Worm (Caenorhabditis elegans) whole organism, L1 larva: ENCODE measurements around the gene gldi-1.

Experiments
- F16B12.6 ChIP-seq: fragments of 150-350 bp; optimal IDR thresholded peaks from 2 replicates; lab custom pipeline; 2014; ENCODE audit warnings: missing biosample characterization, missing genetic modification characterization
- alr-1 ChIP-seq: fragments of 200-800 bp; sonication (Bioruptor generic); optimal IDR thresholded peaks from 2 replicates; lab custom pipeline; 2018; ENCODE audit warnings: borderline replicate concordance, mild to moderate bottlenecking, missing genetic modification characterization, missing compliant biosample characterization
- blmp-1 ChIP-seq: fragments of 150-350 bp; optimal IDR thresholded peaks from 2 replicates; lab custom pipeline; 2014; ENCODE audit warnings: missing biosample characterization, missing genetic modification characterization
- ceh-82 ChIP-seq, 3 experiments: fragments of 150-350 bp in 1 of 3; sonication (generic microtip) in 2 of 3; optimal IDR thresholded peaks; 2 replicates each; lab custom pipeline; 2014 to 2017; ENCODE audit warnings: missing biosample characterization in 3 of 3, missing genetic modification characterization in 3 of 3
- ces-1 ChIP-seq: fragments of 150-350 bp; optimal IDR thresholded peaks from 2 replicates; lab custom pipeline; 2014; ENCODE audit warnings: missing biosample characterization, missing genetic modification reagents, missing genetic modification characterization
- dpl-1 ChIP-seq, 3 experiments: fragments of 150-350 bp in 2 of 3; sonication (generic microtip) in 1 of 3; optimal IDR thresholded peaks; 2 replicates each; lab custom pipeline; 2014 to 2017; ENCODE audit warnings: missing biosample characterization in 3 of 3, missing genetic modification characterization in 3 of 3, missing genetic modification reagents in 3 of 3
- efl-1 ChIP-seq, 4 experiments: fragments of 150-350 bp; optimal IDR thresholded peaks in 3 of 4; peaks in 1 of 4; 1 replicate in 1 of 4; 2 replicates in 3 of 4; lab custom pipeline; 2014; ENCODE audit warnings: missing biosample characterization in 2 of 4, missing genetic modification characterization in 2 of 4, missing genetic modification reagents in 2 of 4
- egl-13 ChIP-seq: sonication (generic microtip); optimal IDR thresholded peaks from 2 replicates; lab custom pipeline; 2016; ENCODE audit warnings: missing genotype, missing genetic modification reagents, missing genetic modification characterization, missing compliant biosample characterization
- egl-27 ChIP-seq, 2 experiments: fragments of 150-350 bp in 1 of 2; sonication (generic microtip); optimal IDR thresholded peaks; 3 replicates each; lab custom pipeline; 2017 to 2018; ENCODE audit warnings: missing biosample characterization in 2 of 2, missing genetic modification characterization in 2 of 2, missing genetic modification reagents in 2 of 2
- fkh-10 ChIP-seq: sonication (generic microtip); optimal IDR thresholded peaks from 2 replicates; lab custom pipeline; 2017; ENCODE audit warnings: missing biosample characterization, missing genetic modification reagents, missing genetic modification characterization
- fkh-4 ChIP-seq: sonication (generic microtip); optimal IDR thresholded peaks from 2 replicates; lab custom pipeline; 2016; ENCODE audit warnings: missing compliant biosample characterization, missing genetic modification characterization, borderline replicate concordance
- fkh-8 ChIP-seq: sonication (generic microtip); optimal IDR thresholded peaks from 2 replicates; lab custom pipeline; 2016; ENCODE audit warnings: mild to moderate bottlenecking, missing genetic modification characterization, missing compliant biosample characterization
- fos-1 ChIP-seq: fragments of 150-350 bp; optimal IDR thresholded peaks from 2 replicates; lab custom pipeline; 2014; ENCODE audit warnings: missing biosample characterization, missing genetic modification characterization
- grh-1 ChIP-seq: fragments of 200-800 bp; sonication (Bioruptor generic); IDR thresholded peaks from 2 replicates; pipeline ENCODE4 v1.3.6; 2022; ENCODE audit warnings: missing genetic modification reagents, missing genetic modification characterization, missing compliant biosample characterization
- hlh-17 ChIP-seq: fragments of 200-800 bp; sonication (Bioruptor generic); optimal IDR thresholded peaks from 2 replicates; lab custom pipeline; 2018; ENCODE audit warnings: missing genetic modification characterization, mild to moderate bottlenecking, missing compliant biosample characterization, moderate library complexity, borderline replicate concordance
- hlh-4 ChIP-seq: sonication (generic microtip); optimal IDR thresholded peaks from 2 replicates; lab custom pipeline; 2016; ENCODE audit warnings: mild to moderate bottlenecking, missing genetic modification characterization, missing compliant biosample characterization
- isw-1 ChIP-seq: fragments of 200-800 bp; sonication (Bioruptor generic); IDR thresholded peaks from 2 replicates; pipeline ENCODE4 v1.3.6; 2022; ENCODE audit warnings: missing genetic modification characterization, missing compliant biosample characterization
- jun-1 ChIP-seq: fragments of 150-350 bp; optimal IDR thresholded peaks from 2 replicates; lab custom pipeline; 2014; ENCODE audit warnings: missing biosample characterization, missing genetic modification reagents, missing genetic modification characterization
- lin-13 ChIP-seq: fragments of 150-350 bp; optimal IDR thresholded peaks from 2 replicates; lab custom pipeline; 2014; ENCODE audit warnings: missing biosample characterization, missing genetic modification reagents, missing genetic modification characterization
- lin-15B ChIP-seq: fragments of 150-350 bp; sonication (generic microtip); optimal IDR thresholded peaks from 3 replicates; lab custom pipeline; 2014; ENCODE audit warnings: missing biosample characterization, missing genetic modification characterization
- lin-35 ChIP-seq, 2 experiments: fragments of 150-350 bp; optimal IDR thresholded peaks; 2 replicates each; lab custom pipeline; 2014; ENCODE audit warnings: missing biosample characterization in 2 of 2, missing genetic modification characterization in 2 of 2, missing genetic modification reagents in 2 of 2
- lsy-2 ChIP-seq, 2 experiments: fragments of 150-350 bp; optimal IDR thresholded peaks; 2 replicates each; lab custom pipeline; 2014; ENCODE audit warnings: missing biosample characterization in 2 of 2, missing genetic modification characterization in 2 of 2
- mef-2 ChIP-seq: fragments of 150-350 bp; optimal IDR thresholded peaks from 2 replicates; lab custom pipeline; 2014; ENCODE audit warnings: missing biosample characterization, missing genetic modification characterization
- nhr-12 ChIP-seq: sonication (generic microtip); optimal IDR thresholded peaks from 2 replicates; lab custom pipeline; 2017; ENCODE audit warnings: missing biosample characterization, missing genetic modification characterization
- nhr-19 ChIP-seq: fragments of 200-800 bp; sonication (Bioruptor generic); conservative IDR thresholded peaks from 2 replicates; pipeline ENCODE4 v1.3.6; 2022; ENCODE audit warnings: missing genetic modification characterization, missing compliant biosample characterization
- nhr-76 ChIP-seq: sonication (generic microtip); optimal IDR thresholded peaks from 2 replicates; lab custom pipeline; 2017; ENCODE audit warnings: missing biosample characterization, missing genetic modification characterization
- nhr-85 ChIP-seq: sonication (generic microtip); peaks from one replicate; lab custom pipeline; 2016; ENCODE audit warnings: missing genetic modification characterization, inconsistent platforms, missing compliant biosample characterization
- pag-3 ChIP-seq: sonication (generic microtip); optimal IDR thresholded peaks from 2 replicates; lab custom pipeline; 2017; ENCODE audit warnings: missing genetic modification characterization, mild to moderate bottlenecking, missing compliant biosample characterization, antibody characterized with exemption, borderline replicate concordance; ENCODE audit not compliant: insufficient read depth
- pqm-1 ChIP-seq: sonication (generic microtip); optimal IDR thresholded peaks from 3 replicates; lab custom pipeline; 2017; ENCODE audit warnings: missing biosample characterization, missing genetic modification characterization
- snu-23 ChIP-seq: sonication (generic microtip); optimal IDR thresholded peaks from 2 replicates; lab custom pipeline; 2016; ENCODE audit warnings: missing genetic modification characterization, missing compliant biosample characterization
- sox-4 ChIP-seq: sonication (generic microtip); optimal IDR thresholded peaks from 2 replicates; lab custom pipeline; 2016; ENCODE audit warnings: missing genetic modification characterization, missing compliant biosample characterization
- sup-37 ChIP-seq: fragments of 200-800 bp; sonication (Bioruptor generic); optimal IDR thresholded peaks from 2 replicates; lab custom pipeline; 2018; ENCODE audit warnings: mild to moderate bottlenecking, missing genetic modification characterization, missing compliant biosample characterization
- unc-130 ChIP-seq: fragments of 150-350 bp; optimal IDR thresholded peaks from 2 replicates; lab custom pipeline; 2017; ENCODE audit warnings: missing biosample characterization, missing genetic modification characterization, inconsistent platforms
- xbp-1 ChIP-seq: sonication (generic microtip); optimal IDR thresholded peaks from 2 replicates; lab custom pipeline; 2016; ENCODE audit warnings: missing genetic modification characterization, missing compliant biosample characterization
- ztf-11 ChIP-seq, 2 experiments: sonication (generic microtip); optimal IDR thresholded peaks; 2 replicates each; lab custom pipeline; 2016 to 2017; ENCODE audit warnings: missing genetic modification characterization in 2 of 2, missing biosample characterization in 1 of 2, missing compliant biosample characterization in 1 of 2

The gldi-1 gene

ce11 chrII:461297-461696, 22.9 kb downstream of the gldi-1 start:
- TF ChIP-seq sup-37 (GFP tag; lab: Kevin White, UChicago) (no peak), fkh-8 (tag; lab: Kevin White, UChicago) (no peak), lsy-2 (tag; optimal IDR thresholded peaks at IDR 0.05; lab: Kevin White, UChicago) (peak; percentile 21 to 69), nhr-12 (tag; lab: Kevin White, UChicago) (no peak), nhr-19 (GFP tag; lab: Robert Waterston, UW) (no peak), efl-1 (optimal IDR thresholded peaks at IDR 0.05; lab: Kevin White, UChicago) (no peak), efl-1 (GFP tag; optimal IDR thresholded peaks at IDR 0.05 in 1 of 2; lab: Kevin White, UChicago) (peak in 1 of 2 experiments; percentile 65)

- TF ChIP-seq hlh-17 (GFP tag; lab: Kevin White, UChicago) (no peak), jun-1 (tag; lab: Kevin White, UChicago) (no peak), xbp-1 (tag; lab: Kevin White, UChicago) (no peak), fkh-10 (GFP tag; lab: Kevin White, UChicago) (no peak), sox-4 (no peak), fkh-8 (tag; lab: Kevin White, UChicago) (no peak), isw-1 (no peak), nhr-19 (GFP tag; lab: Robert Waterston, UW) (no peak), blmp-1 (tag; lab: Kevin White, UChicago) (no peak), grh-1 (GFP tag; lab: Robert Waterston, UW) (no peak), F16B12.6 (tag; lab: Kevin White, UChicago) (no peak), dpl-1 (GFP tag; optimal IDR thresholded peaks at IDR 0.05; lab: Kevin White, UChicago) (no peak), fos-1 (tag; lab: Kevin White, UChicago) (no peak), unc-130 (tag; lab: Kevin White, UChicago) (no peak), mef-2 (no peak), pqm-1 (tag; lab: Kevin White, UChicago) (no peak), hlh-4 (tag; lab: Kevin White, UChicago) (no peak)
- TF ChIP-seq, all 84 proteins: peak for 0
These were observed 23.3 kb downstream of the gldi-1 start, which contains the start of gene W10D9.3 for ce11 chrII:460835-461234. W10D9.3 (minus strand) TSS chrII:460935.

- TF ChIP-seq ceh-82 (tag; optimal IDR thresholded peaks at IDR 0.05; lab: Kevin White, UChicago) = no peak
- no peak for TF ChIP-seq pag-3 (tag; lab: Kevin White, UChicago)
- no peak for TF ChIP-seq alr-1
- peak in 1 of 2 experiments; percentile 10 for TF ChIP-seq lsy-2 (tag; optimal IDR thresholded peaks at IDR 0.05; lab: Kevin White, UChicago)
- no peak for TF ChIP-seq ces-1 (GFP tag; lab: Kevin White, UChicago)
- TF ChIP-seq lin-35 (GFP tag; optimal IDR thresholded peaks at IDR 0.05; lab: Kevin White, UChicago) = no peak
- no peak for TF ChIP-seq egl-13
- no peak for TF ChIP-seq lin-15B (tag; lab: Kevin White, UChicago)
- TF ChIP-seq nhr-85 (tag; lab: Kevin White, UChicago) = peak; percentile 63
These were observed 26.4 kb downstream of the gldi-1 start, which contains the start of gene gvd-1 for ce11 chrII:457790-458189. gvd-1 (minus strand) TSS chrII:457890.

- TF ChIP-seq fkh-4 (tag; lab: Kevin White, UChicago) (no peak), ztf-11 (tag; optimal IDR thresholded peaks at IDR 0.05; lab: Kevin White, UChicago) (no peak), lsy-2 (tag; optimal IDR thresholded peaks at IDR 0.05; lab: Kevin White, UChicago) (peak; percentile 65 to 83), snu-23 (GFP tag; lab: Kevin White, UChicago) (no peak), hlh-4 (tag; lab: Kevin White, UChicago) (no peak), egl-27 (tag; optimal IDR thresholded peaks at IDR 0.05; lab: Kevin White, UChicago) (no peak), nhr-76 (tag; lab: Kevin White, UChicago) (no peak), lin-13 (GFP tag; lab: Kevin White, UChicago) (peak; percentile 52)
These were observed 27.8 kb downstream of the gldi-1 start for ce11 chrII:456371-456770.
